Fruit fly (Drosophila melanogaster) whole organism, embryonic: Measurements from ENCODE around the gene CG17124.

ENCODE experiments used
- Antp ChIP-seq: fragments of 200-800 bp; sonication (Bioruptor generic); optimal IDR thresholded peaks from 3 replicates; lab custom pipeline; 2016; ENCODE audit warnings: missing biosample characterization, missing genetic modification characterization
- Atf6 ChIP-seq: fragments of 200-800 bp; sonication (Bioruptor generic); IDR thresholded peaks from 2 replicates; pipeline ENCODE4 v1.3.6; 2022; ENCODE audit warnings: missing biosample characterization, missing genetic modification characterization
- BtbVII ChIP-seq: fragments of 200-800 bp; sonication (Bioruptor generic); optimal IDR thresholded peaks from 3 replicates; lab custom pipeline; 2017; ENCODE audit warnings: missing biosample characterization, mild to moderate bottlenecking, missing genetic modification characterization
- CG12769 ChIP-seq: fragments of 200-800 bp; sonication (Bioruptor generic); optimal IDR thresholded peaks from 2 replicates; lab custom pipeline; 2019; ENCODE audit warnings: missing biosample characterization, mild to moderate bottlenecking, missing genetic modification characterization, moderate library complexity
- CG12942 ChIP-seq: fragments of 200-800 bp; sonication (Bioruptor generic); optimal IDR thresholded peaks from 3 replicates; lab custom pipeline; 2016; ENCODE audit warnings: missing biosample characterization, missing genetic modification characterization
- CG15269 ChIP-seq: fragments of 200-800 bp; sonication (Bioruptor generic); optimal IDR thresholded peaks from 2 replicates; lab custom pipeline; 2018; ENCODE audit warnings: missing biosample characterization, mild to moderate bottlenecking, missing genetic modification characterization, moderate library complexity
- CG2116 ChIP-seq: fragments of 200-800 bp; sonication (Bioruptor generic); optimal IDR thresholded peaks from 3 replicates; lab custom pipeline; 2018; ENCODE audit warnings: missing biosample characterization, mild to moderate bottlenecking, missing genetic modification characterization
- CG31388 ChIP-seq: fragments of 200-800 bp; sonication (Bioruptor generic); optimal IDR thresholded peaks from 2 replicates; lab custom pipeline; 2016; ENCODE audit warnings: missing biosample characterization, missing genetic modification characterization
- CG32767 ChIP-seq: fragments of 200-800 bp; sonication (Bioruptor generic); IDR thresholded peaks from 2 replicates; pipeline ENCODE4 v1.3.6; 2022; ENCODE audit warnings: missing biosample characterization, missing genetic modification characterization
- CG34422 ChIP-seq: fragments of 200-800 bp; sonication (Bioruptor generic); IDR thresholded peaks from 3 replicates; pipeline ENCODE4 v1.3.6; 2022; ENCODE audit warnings: missing biosample characterization, missing genetic modification characterization
- CG4404 ChIP-seq: fragments of 200-800 bp; sonication (Bioruptor generic); IDR thresholded peaks from 2 replicates; pipeline ENCODE4 v1.3.6; 2022; ENCODE audit warnings: missing biosample characterization, missing genetic modification characterization
- CG6765 ChIP-seq: fragments of 200-800 bp; sonication (Bioruptor generic); optimal IDR thresholded peaks from 3 replicates; lab custom pipeline; 2017; ENCODE audit warnings: missing biosample characterization, mild to moderate bottlenecking, missing genetic modification characterization
- CG7271 ChIP-seq: fragments of 200-800 bp; sonication (Bioruptor generic); optimal IDR thresholded peaks from 2 replicates; lab custom pipeline; 2018; ENCODE audit warnings: missing biosample characterization, mild to moderate bottlenecking, missing genetic modification characterization, moderate library complexity
- CG7372 ChIP-seq: fragments of 200-800 bp; sonication (Bioruptor generic); IDR thresholded peaks from 2 replicates; pipeline ENCODE4 v1.3.6; 2022; ENCODE audit warnings: missing biosample characterization, missing genetic modification characterization
- CG7963 ChIP-seq: fragments of 200-800 bp; sonication (Bioruptor generic); IDR thresholded peaks from 3 replicates; pipeline ENCODE4 v1.3.6; 2022; ENCODE audit warnings: missing biosample characterization, missing genetic modification characterization; ENCODE audit not compliant: partially characterized antibody
- CG9727 ChIP-seq: fragments of 200-800 bp; sonication (Bioruptor generic); optimal IDR thresholded peaks from 3 replicates; lab custom pipeline; 2017; ENCODE audit warnings: missing biosample characterization, mild to moderate bottlenecking, missing genetic modification characterization
- CG9797 ChIP-seq: fragments of 200-800 bp; sonication (Bioruptor generic); optimal IDR thresholded peaks from 3 replicates; lab custom pipeline; 2018; ENCODE audit warnings: missing biosample characterization, mild to moderate bottlenecking, missing genetic modification characterization
- CTCF ChIP-seq: fragments of 200-800 bp; sonication (Bioruptor generic); optimal IDR thresholded peaks from 2 replicates; lab custom pipeline; 2017; ENCODE audit warnings: missing biosample characterization, mild to moderate bottlenecking, missing genetic modification characterization, moderate library complexity
- CkIIα-i1 ChIP-seq: fragments of 200-800 bp; sonication (Bioruptor generic); IDR thresholded peaks from 2 replicates; pipeline ENCODE4 v1.3.6; 2022; ENCODE audit warnings: missing biosample characterization, missing genetic modification characterization
- CrebB ChIP-seq: fragments of 200-800 bp; sonication (Bioruptor generic); optimal IDR thresholded peaks from 3 replicates; lab custom pipeline; 2018; ENCODE audit warnings: missing biosample characterization, mild to moderate bottlenecking, missing genetic modification characterization
- Dek ChIP-seq: fragments of 200-800 bp; sonication (Bioruptor generic); optimal IDR thresholded peaks from 3 replicates; lab custom pipeline; 2019; ENCODE audit warnings: missing biosample characterization, mild to moderate bottlenecking, missing genetic modification characterization, moderate library complexity
- Dip3 ChIP-seq: fragments of 200-800 bp; sonication (Bioruptor generic); optimal IDR thresholded peaks from 3 replicates; lab custom pipeline; 2016; ENCODE audit warnings: missing biosample characterization, missing genetic modification characterization
- Ets97D ChIP-seq: fragments of 200-800 bp; sonication (Bioruptor generic); optimal IDR thresholded peaks from 3 replicates; lab custom pipeline; 2016; ENCODE audit warnings: missing biosample characterization, missing genetic modification characterization
- Max ChIP-seq: fragments of 200-800 bp; sonication (Bioruptor generic); optimal IDR thresholded peaks from 2 replicates; lab custom pipeline; 2016; ENCODE audit warnings: missing biosample characterization, mild to moderate bottlenecking, missing genetic modification characterization
- NC2α ChIP-seq: fragments of 200-800 bp; sonication (Bioruptor generic); optimal IDR thresholded peaks from 2 replicates; lab custom pipeline; 2016; ENCODE audit warnings: missing biosample characterization, missing genetic modification characterization
- NFAT ChIP-seq: fragments of 200-800 bp; sonication (Bioruptor generic); IDR thresholded peaks from 2 replicates; pipeline ENCODE4 v1.3.6; 2022; ENCODE audit warnings: missing biosample characterization, missing genetic modification characterization
- NK7.1 ChIP-seq: fragments of 200-800 bp; sonication (Bioruptor generic); optimal IDR thresholded peaks from 3 replicates; lab custom pipeline; 2016; ENCODE audit warnings: missing biosample characterization, missing genetic modification characterization
- Nf-YB ChIP-seq: fragments of 200-800 bp; sonication (Bioruptor generic); optimal IDR thresholded peaks from 3 replicates; lab custom pipeline; 2019; ENCODE audit warnings: missing biosample characterization, mild to moderate bottlenecking, missing genetic modification characterization, moderate library complexity
- Ravus ChIP-seq: fragments of 200-800 bp; sonication (Bioruptor generic); IDR thresholded peaks from 2 replicates; pipeline ENCODE4 v1.3.6; 2022; ENCODE audit warnings: missing biosample characterization, missing genetic modification characterization
- Sox100B ChIP-seq: fragments of 200-800 bp; sonication (Bioruptor generic); optimal IDR thresholded peaks from 3 replicates; lab custom pipeline; 2018; ENCODE audit warnings: missing biosample characterization, mild to moderate bottlenecking, missing genetic modification characterization
- Sox102F ChIP-seq: fragments of 200-800 bp; sonication (Bioruptor generic); optimal IDR thresholded peaks from 2 replicates; lab custom pipeline; 2018; ENCODE audit warnings: missing biosample characterization, mild to moderate bottlenecking, missing genetic modification characterization, moderate library complexity
- YL-1 ChIP-seq: fragments of 200-800 bp; sonication (Bioruptor generic); optimal IDR thresholded peaks from 3 replicates; lab custom pipeline; 2017; ENCODE audit warnings: missing biosample characterization, mild to moderate bottlenecking, missing genetic modification characterization
- aop ChIP-seq: fragments of 200-800 bp; sonication (Bioruptor generic); IDR thresholded peaks from 2 replicates; pipeline ENCODE4 v1.3.6; 2022; ENCODE audit warnings: missing biosample characterization, missing genetic modification characterization
- crp ChIP-seq, 2 experiments: fragments of 200-800 bp; sonication (Bioruptor generic); optimal IDR thresholded peaks; 2 replicates in 1 of 2; 3 replicates in 1 of 2; lab custom pipeline; 2017; ENCODE audit warnings: missing biosample characterization in 2 of 2, missing genetic modification characterization in 2 of 2, mild to moderate bottlenecking in 1 of 2, moderate library complexity in 1 of 2
- dimm ChIP-seq: fragments of 200-800 bp; sonication (Bioruptor generic); IDR thresholded peaks from 2 replicates; pipeline ENCODE4 v1.3.6; 2022; ENCODE audit warnings: missing biosample characterization, missing genetic modification characterization
- dm ChIP-seq: fragments of 200-800 bp; sonication (Bioruptor generic); optimal IDR thresholded peaks from 3 replicates; lab custom pipeline; 2016; ENCODE audit warnings: missing biosample characterization, missing genetic modification characterization
- ems ChIP-seq: fragments of 200-800 bp; sonication (Bioruptor generic); optimal IDR thresholded peaks from 3 replicates; lab custom pipeline; 2016; ENCODE audit warnings: missing biosample characterization, missing genetic modification characterization
- esg ChIP-seq: fragments of 200-800 bp; sonication (Bioruptor generic); conservative IDR thresholded peaks from 2 replicates; pipeline ENCODE4 v1.3.6; 2022; ENCODE audit warnings: missing biosample characterization, missing genetic modification characterization
- fd96Cb ChIP-seq: fragments of 200-800 bp; sonication (Bioruptor generic); optimal IDR thresholded peaks from 2 replicates; lab custom pipeline; 2018; ENCODE audit warnings: missing biosample characterization, mild to moderate bottlenecking, missing genetic modification characterization, moderate library complexity
- gfzf ChIP-seq: fragments of 200-800 bp; sonication (Bioruptor generic); optimal IDR thresholded peaks from 2 replicates; lab custom pipeline; 2016; ENCODE audit warnings: missing biosample characterization, mild to moderate bottlenecking, missing genetic modification characterization, moderate library complexity
- nerfin-1 ChIP-seq: fragments of 200-800 bp; sonication (Bioruptor generic); optimal IDR thresholded peaks from 3 replicates; lab custom pipeline; 2019; ENCODE audit warnings: missing biosample characterization, mild to moderate bottlenecking, missing genetic modification characterization, moderate library complexity
- nom ChIP-seq: fragments of 200-800 bp; sonication (Bioruptor generic); optimal IDR thresholded peaks from 2 replicates; lab custom pipeline; 2017; ENCODE audit warnings: missing biosample characterization, missing genetic modification characterization, mild to moderate bottlenecking, moderate library complexity, missing genetic modification reagents
- odd ChIP-seq: fragments of 200-800 bp; sonication (Bioruptor generic); optimal IDR thresholded peaks from 2 replicates; lab custom pipeline; 2017; ENCODE audit warnings: missing biosample characterization, mild to moderate bottlenecking, missing genetic modification characterization
- psq ChIP-seq: fragments of 200-800 bp; sonication (Bioruptor generic); optimal IDR thresholded peaks from 2 replicates; lab custom pipeline; 2017; ENCODE audit warnings: missing biosample characterization, missing genetic modification characterization
- repo ChIP-seq: fragments of 200-800 bp; sonication (Bioruptor generic); optimal IDR thresholded peaks from 2 replicates; lab custom pipeline; 2016; ENCODE audit warnings: missing biosample characterization, missing genetic modification characterization
- sc ChIP-seq, 3 experiments: fragments of >200 bp in 2 of 3; fragments of 200-800 bp in 1 of 3; sonication (Bioruptor generic) in 1 of 3; optimal IDR thresholded peaks; 2 replicates in 2 of 3; 3 replicates in 1 of 3; lab custom pipeline; 2017; ENCODE audit warnings: mild to moderate bottlenecking in 1 of 3, missing biosample characterization in 1 of 3, missing genetic modification characterization in 1 of 3, missing genetic modification reagents in 1 of 3
- sr ChIP-seq: fragments of 200-800 bp; sonication (Bioruptor generic); IDR thresholded peaks from 3 replicates; pipeline ENCODE4 v1.3.6; 2022; ENCODE audit warnings: missing biosample characterization, missing genetic modification characterization
- tio ChIP-seq: fragments of 200-800 bp; sonication (Bioruptor generic); optimal IDR thresholded peaks from 2 replicates; lab custom pipeline; 2017; ENCODE audit warnings: missing biosample characterization, missing genetic modification characterization, inconsistent platforms
- trem ChIP-seq: fragments of 200-800 bp; optimal IDR thresholded peaks from 3 replicates; lab custom pipeline; 2019; ENCODE audit warnings: missing biosample characterization, mild to moderate bottlenecking, missing genetic modification characterization, moderate library complexity
- vnd ChIP-seq: fragments of 200-800 bp; sonication (Bioruptor generic); IDR thresholded peaks from 3 replicates; pipeline ENCODE4 v1.3.6; 2022; ENCODE audit warnings: missing biosample characterization, missing genetic modification characterization; ENCODE audit not compliant: partially characterized antibody
- zen2 ChIP-seq: fragments of 200-800 bp; sonication (Bioruptor generic); IDR thresholded peaks from 3 replicates; pipeline ENCODE4 v1.3.6; 2022; ENCODE audit warnings: missing biosample characterization, missing genetic modification characterization; ENCODE audit not compliant: partially characterized antibody

The CG17124 gene

DNA sequence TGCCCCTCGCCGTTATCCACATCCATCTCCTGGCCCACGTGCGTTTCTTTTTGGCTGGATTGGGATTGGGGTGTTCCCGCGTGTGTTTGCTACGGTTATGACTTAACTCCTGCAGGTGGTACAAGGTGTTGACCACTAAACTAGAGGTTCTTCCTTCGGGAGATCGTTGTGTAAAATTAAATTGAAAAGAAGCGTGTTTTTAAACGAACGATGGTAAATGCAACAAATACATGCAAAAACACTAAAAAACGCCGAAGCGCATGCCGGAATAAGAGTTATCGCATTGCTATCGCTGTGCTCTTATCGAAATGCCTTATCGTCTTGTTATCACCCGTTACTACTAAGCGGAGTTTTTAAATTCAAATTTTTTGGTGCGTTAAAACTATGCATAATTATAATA lies 13.6 kb upstream of the CG17124 start, which contains the start of gene CG6724 (continued):
- no peak for TF ChIP-seq nom (GFP tag; lab: Kevin White, UChicago)
- TF ChIP-seq zen2 (GFP tag; lab: Robert Waterston, UW), result 0 out of 3 replicates have a peak, but pooled peaks have one; percentile 46
- TF ChIP-seq CG9797 (GFP tag; lab: Kevin White, UChicago), result peak; percentile 65
- no peak for TF ChIP-seq CG6765 (GFP tag; lab: Kevin White, UChicago)
- peak; percentile 55 for TF ChIP-seq Ets97D
- no peak for TF ChIP-seq BtbVII (GFP tag; lab: Kevin White, UChicago)
- no peak for TF ChIP-seq NK7.1 (GFP tag; lab: Kevin White, UChicago)
- TF ChIP-seq dimm (GFP tag; lab: Robert Waterston, UW), result no peak
- no peak for TF ChIP-seq nerfin-1 (tag; lab: Kevin White, UChicago)
- peak; percentile 90 for TF ChIP-seq dm (GFP tag; lab: Kevin White, UChicago)
- no peak for TF ChIP-seq CG32767 (GFP tag; lab: Robert Waterston, UW)
- no peak for TF ChIP-seq sc (optimal IDR thresholded peaks at IDR 0.05; lab: Kevin White, UChicago)
- no peak for TF ChIP-seq sc (GFP tag; optimal IDR thresholded peaks at IDR 0.05; lab: Kevin White, UChicago)
- no peak for TF ChIP-seq CG12942
- no peak for TF ChIP-seq Atf6 (GFP tag; lab: Robert Waterston, UW)
- no peak for TF ChIP-seq CTCF (GFP tag; lab: Kevin White, UChicago)
- no peak for TF ChIP-seq odd (GFP tag; lab: Kevin White, UChicago)
- TF ChIP-seq trem (tag; lab: Kevin White, UChicago), result peak; percentile 50
- no peak for TF ChIP-seq CG7271 (tag; lab: Kevin White, UChicago)
- TF ChIP-seq CrebB (tag; lab: Kevin White, UChicago), result no peak
- no peak for TF ChIP-seq repo (GFP tag; lab: Kevin White, UChicago)
- TF ChIP-seq gfzf, result peak; percentile 84
- no peak for TF ChIP-seq NC2α (GFP tag; lab: Kevin White, UChicago)
- TF ChIP-seq Sox100B (GFP tag; lab: Kevin White, UChicago), result no peak
- no peak for TF ChIP-seq psq (GFP tag; lab: Kevin White, UChicago)
- TF ChIP-seq YL-1 (GFP tag; lab: Kevin White, UChicago), result peak; percentile 54
- TF ChIP-seq Dek (tag; lab: Kevin White, UChicago), result no peak
- no peak for TF ChIP-seq Antp (GFP tag; lab: Kevin White, UChicago)
- TF ChIP-seq crp (GFP tag; optimal IDR thresholded peaks at IDR 0.05; lab: Kevin White, UChicago), result peak in 1 of 2 experiments; percentile 31
- TF ChIP-seq sr (GFP tag; lab: Robert Waterston, UW), result no peak
- peak; percentile 46; the same call in 2 of the 3 replicates for TF ChIP-seq vnd (GFP tag; lab: Robert Waterston, UW)
- TF ChIP-seq CG7963 (GFP tag; lab: Robert Waterston, UW), result peak; percentile 61; the same call in 2 of the 3 replicates
- TF ChIP-seq CkIIα-i1 (GFP tag; lab: Robert Waterston, UW), result no peak
- TF ChIP-seq Ravus, result no peak
- no peak for TF ChIP-seq CG4404 (GFP tag; lab: Robert Waterston, UW)
- TF ChIP-seq aop, result no peak
- peak; percentile 25 for TF ChIP-seq Max (GFP tag; lab: Kevin White, UChicago)
- no peak for TF ChIP-seq fd96Cb (tag; lab: Kevin White, UChicago)
- TF ChIP-seq Sox102F (GFP tag; lab: Kevin White, UChicago), result no peak
- no peak for TF ChIP-seq CG31388 (GFP tag; lab: Kevin White, UChicago)
- TF ChIP-seq CG12769 (tag; lab: Kevin White, UChicago), result no peak
- peak; percentile 92 for TF ChIP-seq CG2116
- TF ChIP-seq tio (GFP tag; lab: Kevin White, UChicago), result no peak
- TF ChIP-seq CG9727 (GFP tag; lab: Kevin White, UChicago), result no peak
- TF ChIP-seq esg, result no peak
- TF ChIP-seq Nf-YB (GFP tag; lab: Kevin White, UChicago), result no peak
- no peak for TF ChIP-seq ems (GFP tag; lab: Kevin White, UChicago)
- TF ChIP-seq CG15269 (tag; lab: Kevin White, UChicago), result no peak
- TF ChIP-seq Dip3 (GFP tag; lab: Kevin White, UChicago), result no peak
- TF ChIP-seq NFAT (GFP tag; lab: Robert Waterston, UW), result no peak
- peak; percentile 14; the same call in 1 of the 3 replicates for TF ChIP-seq CG34422 (GFP tag; lab: Robert Waterston, UW)
- TF ChIP-seq CG7372 (GFP tag; lab: Robert Waterston, UW), result no peak
